Worm (Caenorhabditis elegans) whole organism, early embryonic: ENCODE data around the gene ZK370.6.

Experiments used
- aly-1 ChIP-seq: sonication (generic microtip); optimal IDR thresholded peaks from 2 replicates; lab custom pipeline; 2016; ENCODE audit warnings: missing genetic modification characterization, missing compliant biosample characterization
- ceh-36 ChIP-seq: sonication (generic microtip); optimal IDR thresholded peaks from 2 replicates; lab custom pipeline; 2016; ENCODE audit warnings: missing genetic modification characterization, inconsistent platforms, missing compliant biosample characterization
- ets-7 ChIP-seq: sonication (generic microtip); optimal IDR thresholded peaks from 2 replicates; lab custom pipeline; 2016; ENCODE audit warnings: missing genotype, missing genetic modification characterization, missing compliant biosample characterization
- tbx-11 ChIP-seq: fragments of 200-800 bp; sonication (Bioruptor generic); IDR thresholded peaks from 2 replicates; pipeline ENCODE4 v1.3.6; 2022; ENCODE audit warnings: missing genetic modification characterization, missing compliant biosample characterization

ce11 chrIII:8754682-8755081, 11.0 kb upstream of the ZK370.6 start, which contains the start of gene tomm-70:
- TF ChIP-seq tbx-11 (GFP tag; lab: Robert Waterston, UW) = no peak
- no peak for TF ChIP-seq aly-1 (tag; lab: Kevin White, UChicago)
- TF ChIP-seq ceh-36 (tag; lab: Kevin White, UChicago) = no peak
- no peak for TF ChIP-seq ets-7
